Worm (Caenorhabditis elegans) whole organism, L1 larva: ENCODE data around the gene pis-1.

Source experiments
- C04F5.9 ChIP-seq: sonication (generic microtip); optimal IDR thresholded peaks from 2 replicates; lab custom pipeline; 2016; ENCODE audit warnings: missing genetic modification characterization, missing compliant biosample characterization
- aha-1 ChIP-seq: fragments of 150-350 bp; optimal IDR thresholded peaks from 2 replicates; lab custom pipeline; 2014; ENCODE audit warnings: missing biosample characterization, missing genetic modification characterization
- aly-2 ChIP-seq: fragments of 150-350 bp; optimal IDR thresholded peaks from 2 replicates; lab custom pipeline; 2014; ENCODE audit warnings: missing biosample characterization, missing genetic modification characterization
- blmp-1 ChIP-seq: fragments of 150-350 bp; optimal IDR thresholded peaks from 2 replicates; lab custom pipeline; 2014; ENCODE audit warnings: missing biosample characterization, missing genetic modification characterization
- ceh-63 ChIP-seq: fragments of 200-800 bp; sonication (Bioruptor generic); optimal IDR thresholded peaks from 2 replicates; lab custom pipeline; 2018; ENCODE audit warnings: mild to moderate bottlenecking, missing genetic modification characterization, missing compliant biosample characterization
- ceh-82 ChIP-seq, 3 experiments: fragments of 150-350 bp in 1 of 3; sonication (generic microtip) in 2 of 3; optimal IDR thresholded peaks; 2 replicates each; lab custom pipeline; 2014 to 2017; ENCODE audit warnings: missing biosample characterization in 3 of 3, missing genetic modification characterization in 3 of 3
- ceh-88 ChIP-seq: fragments of 200-800 bp; sonication (Bioruptor generic); IDR thresholded peaks from 2 replicates; pipeline ENCODE4 v1.3.6; 2022; ENCODE audit warnings: missing genetic modification characterization, missing compliant biosample characterization
- ces-1 ChIP-seq: fragments of 150-350 bp; optimal IDR thresholded peaks from 2 replicates; lab custom pipeline; 2014; ENCODE audit warnings: missing biosample characterization, missing genetic modification reagents, missing genetic modification characterization
- dsc-1 ChIP-seq: sonication (generic microtip); optimal IDR thresholded peaks from 2 replicates; lab custom pipeline; 2016; ENCODE audit warnings: mild to moderate bottlenecking, missing genetic modification characterization, missing compliant biosample characterization
- efl-1 ChIP-seq, 4 experiments: fragments of 150-350 bp; optimal IDR thresholded peaks in 3 of 4; peaks in 1 of 4; 1 replicate in 1 of 4; 2 replicates in 3 of 4; lab custom pipeline; 2014; ENCODE audit warnings: missing biosample characterization in 2 of 4, missing genetic modification characterization in 2 of 4, missing genetic modification reagents in 2 of 4
- egl-27 ChIP-seq, 2 experiments: fragments of 150-350 bp in 1 of 2; sonication (generic microtip); optimal IDR thresholded peaks; 3 replicates each; lab custom pipeline; 2017 to 2018; ENCODE audit warnings: missing biosample characterization in 2 of 2, missing genetic modification characterization in 2 of 2, missing genetic modification reagents in 2 of 2
- elt-2 ChIP-seq: sonication (generic microtip); optimal IDR thresholded peaks from 2 replicates; lab custom pipeline; 2016; ENCODE audit warnings: missing genetic modification characterization, mild to moderate bottlenecking, inconsistent platforms, missing compliant biosample characterization, missing genetic modification reagents
- hlh-4 ChIP-seq: sonication (generic microtip); optimal IDR thresholded peaks from 2 replicates; lab custom pipeline; 2016; ENCODE audit warnings: mild to moderate bottlenecking, missing genetic modification characterization, missing compliant biosample characterization
- irx-1 ChIP-seq: sonication (generic microtip); optimal IDR thresholded peaks from 2 replicates; lab custom pipeline; 2016; ENCODE audit warnings: missing genetic modification characterization, missing compliant biosample characterization
- isw-1 ChIP-seq: fragments of 200-800 bp; sonication (Bioruptor generic); IDR thresholded peaks from 2 replicates; pipeline ENCODE4 v1.3.6; 2022; ENCODE audit warnings: missing genetic modification characterization, missing compliant biosample characterization
- lin-13 ChIP-seq: fragments of 150-350 bp; optimal IDR thresholded peaks from 2 replicates; lab custom pipeline; 2014; ENCODE audit warnings: missing biosample characterization, missing genetic modification reagents, missing genetic modification characterization
- lin-14 ChIP-seq: fragments of 200-800 bp; sonication (Bioruptor generic); optimal IDR thresholded peaks from 2 replicates; lab custom pipeline; 2018; ENCODE audit warnings: mild to moderate bottlenecking, missing genetic modification characterization, moderate library complexity, missing compliant biosample characterization
- lin-15B ChIP-seq: fragments of 150-350 bp; sonication (generic microtip); optimal IDR thresholded peaks from 3 replicates; lab custom pipeline; 2014; ENCODE audit warnings: missing biosample characterization, missing genetic modification characterization
- lin-35 ChIP-seq, 2 experiments: fragments of 150-350 bp; optimal IDR thresholded peaks; 2 replicates each; lab custom pipeline; 2014; ENCODE audit warnings: missing biosample characterization in 2 of 2, missing genetic modification characterization in 2 of 2, missing genetic modification reagents in 2 of 2
- lin-39 ChIP-seq: fragments of 150-350 bp; optimal IDR thresholded peaks from 2 replicates; lab custom pipeline; 2014; ENCODE audit warnings: missing biosample characterization, missing genetic modification reagents, missing genetic modification characterization
- lsy-2 ChIP-seq, 2 experiments: fragments of 150-350 bp; optimal IDR thresholded peaks; 2 replicates each; lab custom pipeline; 2014; ENCODE audit warnings: missing biosample characterization in 2 of 2, missing genetic modification characterization in 2 of 2
- mdl-1 ChIP-seq, 2 experiments: fragments of 150-350 bp; optimal IDR thresholded peaks; 2 replicates each; lab custom pipeline; 2014 to 2017; ENCODE audit warnings: missing biosample characterization in 2 of 2, missing genetic modification characterization in 2 of 2, inconsistent platforms in 1 of 2
- mep-1 ChIP-seq: fragments of 150-350 bp; optimal IDR thresholded peaks from 2 replicates; lab custom pipeline; 2014; ENCODE audit warnings: missing biosample characterization, missing genetic modification characterization
- nhr-19 ChIP-seq: fragments of 200-800 bp; sonication (Bioruptor generic); conservative IDR thresholded peaks from 2 replicates; pipeline ENCODE4 v1.3.6; 2022; ENCODE audit warnings: missing genetic modification characterization, missing compliant biosample characterization
- nhr-20 ChIP-seq: sonication (generic microtip); optimal IDR thresholded peaks from 2 replicates; lab custom pipeline; 2016; ENCODE audit warnings: mild to moderate bottlenecking, missing genetic modification characterization, missing compliant biosample characterization
- nhr-237 ChIP-seq: fragments of 150-350 bp; optimal IDR thresholded peaks from 2 replicates; lab custom pipeline; 2014; ENCODE audit warnings: missing biosample characterization, missing genetic modification characterization
- nhr-28 ChIP-seq: fragments of 150-350 bp; optimal IDR thresholded peaks from 2 replicates; lab custom pipeline; 2014; ENCODE audit warnings: missing biosample characterization, missing genetic modification characterization
- nhr-47 ChIP-seq: sonication (generic microtip); optimal IDR thresholded peaks from 2 replicates; lab custom pipeline; 2016; ENCODE audit warnings: mild to moderate bottlenecking, missing genetic modification characterization, moderate library complexity, missing compliant biosample characterization
- nhr-71 ChIP-seq: sonication (generic microtip); optimal IDR thresholded peaks from 2 replicates; lab custom pipeline; 2016; ENCODE audit warnings: mild to moderate bottlenecking, missing genetic modification characterization, moderate library complexity, missing compliant biosample characterization
- nhr-77 ChIP-seq: fragments of 150-350 bp; optimal IDR thresholded peaks from 2 replicates; lab custom pipeline; 2014; ENCODE audit warnings: missing biosample characterization, missing genetic modification characterization
- nhr-90 ChIP-seq: sonication (generic microtip); optimal IDR thresholded peaks from 2 replicates; lab custom pipeline; 2016; ENCODE audit warnings: mild to moderate bottlenecking, missing genetic modification characterization, missing compliant biosample characterization; ENCODE audit not compliant: poor library complexity
- pag-3 ChIP-seq: sonication (generic microtip); optimal IDR thresholded peaks from 2 replicates; lab custom pipeline; 2017; ENCODE audit warnings: missing genetic modification characterization, mild to moderate bottlenecking, missing compliant biosample characterization, antibody characterized with exemption, borderline replicate concordance; ENCODE audit not compliant: insufficient read depth
- pax-3 ChIP-seq: fragments of 200-800 bp; sonication (Bioruptor generic); optimal IDR thresholded peaks from 2 replicates; lab custom pipeline; 2018; ENCODE audit warnings: mild to moderate bottlenecking, missing genetic modification characterization, moderate library complexity, missing compliant biosample characterization
- rnt-1 ChIP-seq: sonication (generic microtip); optimal IDR thresholded peaks from 2 replicates; lab custom pipeline; 2016; ENCODE audit warnings: mild to moderate bottlenecking, missing genetic modification characterization, moderate library complexity, missing compliant biosample characterization
- snpc-4 ChIP-seq: fragments of 150-350 bp; optimal IDR thresholded peaks from 2 replicates; lab custom pipeline; 2014; ENCODE audit warnings: missing biosample characterization, missing genetic modification characterization
- snu-23 ChIP-seq: sonication (generic microtip); optimal IDR thresholded peaks from 2 replicates; lab custom pipeline; 2016; ENCODE audit warnings: missing genetic modification characterization, missing compliant biosample characterization
- sox-4 ChIP-seq: sonication (generic microtip); optimal IDR thresholded peaks from 2 replicates; lab custom pipeline; 2016; ENCODE audit warnings: missing genetic modification characterization, missing compliant biosample characterization
- sptf-1 ChIP-seq: fragments of 150-350 bp; optimal IDR thresholded peaks from 2 replicates; lab custom pipeline; 2014; ENCODE audit warnings: missing biosample characterization, missing genetic modification characterization
- sup-37 ChIP-seq: fragments of 200-800 bp; sonication (Bioruptor generic); optimal IDR thresholded peaks from 2 replicates; lab custom pipeline; 2018; ENCODE audit warnings: mild to moderate bottlenecking, missing genetic modification characterization, missing compliant biosample characterization
- swsn-7 ChIP-seq: sonication (generic microtip); optimal IDR thresholded peaks from 2 replicates; lab custom pipeline; 2016; ENCODE audit warnings: missing genetic modification characterization, missing compliant biosample characterization
- tlp-1 ChIP-seq: fragments of 150-350 bp; optimal IDR thresholded peaks from 2 replicates; lab custom pipeline; 2014; ENCODE audit warnings: missing biosample characterization, missing genetic modification characterization
- unc-30 ChIP-seq: sonication (generic microtip); optimal IDR thresholded peaks from 2 replicates; lab custom pipeline; 2017; ENCODE audit warnings: missing biosample characterization, missing genetic modification characterization
- vab-15 ChIP-seq: sonication (generic microtip); optimal IDR thresholded peaks from 2 replicates; lab custom pipeline; 2017; ENCODE audit warnings: missing genotype, mild to moderate bottlenecking, missing genetic modification characterization, missing compliant biosample characterization
- xbp-1 ChIP-seq: sonication (generic microtip); optimal IDR thresholded peaks from 2 replicates; lab custom pipeline; 2016; ENCODE audit warnings: missing genetic modification characterization, missing compliant biosample characterization
- ztf-11 ChIP-seq, 2 experiments: sonication (generic microtip); optimal IDR thresholded peaks; 2 replicates each; lab custom pipeline; 2016 to 2017; ENCODE audit warnings: missing genetic modification characterization in 2 of 2, missing biosample characterization in 1 of 2, missing compliant biosample characterization in 1 of 2
- ztf-4 ChIP-seq: fragments of 150-350 bp; optimal IDR thresholded peaks from 2 replicates; lab custom pipeline; 2014; ENCODE audit warnings: missing biosample characterization, missing genetic modification characterization

pis-1 gene

DNA sequence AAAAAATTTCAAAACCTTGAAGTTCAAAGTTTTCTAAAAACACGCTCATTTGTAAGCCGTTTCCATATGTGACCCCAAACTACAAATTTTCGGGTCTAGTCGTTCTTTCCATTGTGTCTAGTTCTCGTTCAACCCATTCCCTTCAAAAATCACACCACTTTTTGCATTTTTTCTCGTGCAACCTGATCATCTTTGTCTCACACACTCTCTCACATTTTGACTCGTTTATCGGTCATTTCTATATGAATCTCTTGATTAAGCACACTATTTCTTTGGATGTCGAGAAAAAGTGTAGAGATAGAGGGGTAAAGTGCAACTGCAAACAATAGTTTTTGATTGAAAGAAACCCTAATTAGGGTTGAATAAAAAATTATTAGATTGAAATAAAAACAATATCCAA lies 7.2 kb upstream of the pis-1 start (continued):
- TF ChIP-seq ces-1 (GFP tag; lab: Kevin White, UChicago) (no peak), ztf-11 (tag; optimal IDR thresholded peaks at IDR 0.05; lab: Kevin White, UChicago) (no peak), ztf-4 (tag; lab: Kevin White, UChicago) (peak; percentile 31), ceh-82 (tag; optimal IDR thresholded peaks at IDR 0.05; lab: Kevin White, UChicago) (peak in 1 of 3 experiments; percentile 18), rnt-1 (tag; lab: Kevin White, UChicago) (peak; percentile 50), mdl-1 (tag; optimal IDR thresholded peaks at IDR 0.05; lab: Kevin White, UChicago) (peak in 1 of 2 experiments; percentile 47), lin-13 (GFP tag; lab: Kevin White, UChicago) (peak; percentile 15), aha-1 (tag; lab: Kevin White, UChicago) (no peak), dsc-1 (tag; lab: Kevin White, UChicago) (peak; percentile 29), nhr-90 (tag; lab: Kevin White, UChicago) (peak; percentile 61), lin-39 (no peak), lin-14 (GFP tag; lab: Kevin White, UChicago) (peak; percentile 85), aly-2 (tag; lab: Kevin White, UChicago) (peak; percentile 62), lin-35 (GFP tag; optimal IDR thresholded peaks at IDR 0.05; lab: Kevin White, UChicago) (peak in 1 of 2 experiments; percentile 70), snu-23 (peak; percentile 82), xbp-1 (tag; lab: Kevin White, UChicago) (peak; percentile 41), nhr-47 (tag; lab: Kevin White, UChicago) (peak; percentile 30), nhr-237 (tag; lab: Kevin White, UChicago) (peak; percentile 2)

ce11 chrIV:9802711-9803110 lies 6.3 kb upstream of the pis-1 start, which contains the start of gene fat-3:
fat-3 (plus strand) TSS chrIV:9803023.
- TF ChIP-seq nhr-28 (tag; lab: Kevin White, UChicago) (no peak), lin-35 (GFP tag; optimal IDR thresholded peaks at IDR 0.05; lab: Kevin White, UChicago) (peak in 1 of 2 experiments; percentile 3), elt-2 (tag; lab: Kevin White, UChicago) (peak; percentile 71), nhr-71 (tag; lab: Kevin White, UChicago) (peak; percentile 18), lin-14 (GFP tag; lab: Kevin White, UChicago) (peak; percentile 9), snpc-4 (tag; lab: Kevin White, UChicago) (no peak), nhr-20 (tag; lab: Kevin White, UChicago) (peak; percentile 1), lin-15B (tag; lab: Kevin White, UChicago) (no peak), lsy-2 (tag; optimal IDR thresholded peaks at IDR 0.05; lab: Kevin White, UChicago) (peak in 1 of 2 experiments; percentile 44), mep-1 (peak; percentile 3), pag-3 (no peak), blmp-1 (peak; percentile 65)

- TF ChIP-seq mdl-1 (tag; optimal IDR thresholded peaks at IDR 0.05; lab: Kevin White, UChicago) (no peak), lin-13 (GFP tag; lab: Kevin White, UChicago) (no peak), sup-37 (GFP tag; lab: Kevin White, UChicago) (no peak), aly-2 (tag; lab: Kevin White, UChicago) (no peak), sptf-1 (tag; lab: Kevin White, UChicago) (no peak), mep-1 (no peak), dsc-1 (tag; lab: Kevin White, UChicago) (no peak), efl-1 (optimal IDR thresholded peaks at IDR 0.05; lab: Kevin White, UChicago) (no peak), efl-1 (GFP tag; optimal IDR thresholded peaks at IDR 0.05 in 1 of 2; lab: Kevin White, UChicago) (no peak), ceh-63 (GFP tag; lab: Kevin White, UChicago) (no peak), ceh-88 (no peak), rnt-1 (tag; lab: Kevin White, UChicago) (no peak), ztf-4 (tag; lab: Kevin White, UChicago) (no peak), pag-3 (no peak), swsn-7 (tag; lab: Kevin White, UChicago) (no peak), sox-4 (tag; lab: Kevin White, UChicago) (no peak), lin-35 (GFP tag; optimal IDR thresholded peaks at IDR 0.05; lab: Kevin White, UChicago) (peak in 1 of 2 experiments; percentile 49), vab-15 (no peak), irx-1 (no peak), egl-27 (tag; optimal IDR thresholded peaks at IDR 0.05; lab: Kevin White, UChicago) (no peak), nhr-19 (GFP tag; lab: Robert Waterston, UW) (no peak), nhr-71 (tag; lab: Kevin White, UChicago) (peak; percentile 19), isw-1 (no peak), unc-30 (tag; lab: Kevin White, UChicago) (no peak), aha-1 (tag; lab: Kevin White, UChicago) (no peak), nhr-77 (no peak), nhr-28 (tag; lab: Kevin White, UChicago) (no peak), C04F5.9 (tag; lab: Kevin White, UChicago) (no peak), tlp-1 (tag; lab: Kevin White, UChicago) (peak; percentile 84), pax-3 (tag; lab: Kevin White, UChicago) (no peak), ces-1 (GFP tag; lab: Kevin White, UChicago) (no peak), hlh-4 (tag; lab: Kevin White, UChicago) (no peak)
Measured at ce11 chrIV:9801418-9801817, 5.0 kb upstream of the pis-1 start.
